Fruit fly (Drosophila melanogaster) whole organism, embryonic: ENCODE measurements around the gene CG45073.

Experiments used
- CG10543 ChIP-seq: fragments of 200-800 bp; sonication (Bioruptor generic); optimal IDR thresholded peaks from 3 replicates; lab custom pipeline; 2017; ENCODE audit warnings: missing biosample characterization, mild to moderate bottlenecking, missing genetic modification characterization, moderate library complexity
- CG10654 ChIP-seq: fragments of 200-800 bp; sonication (Bioruptor generic); optimal IDR thresholded peaks from 2 replicates; lab custom pipeline; 2016; ENCODE audit warnings: missing biosample characterization, missing genetic modification characterization
- CG11723 ChIP-seq: fragments of 200-800 bp; sonication (Bioruptor generic); optimal IDR thresholded peaks from 2 replicates; lab custom pipeline; 2017; ENCODE audit warnings: missing biosample characterization, mild to moderate bottlenecking, missing genetic modification characterization
- CG12769 ChIP-seq: fragments of 200-800 bp; sonication (Bioruptor generic); optimal IDR thresholded peaks from 2 replicates; lab custom pipeline; 2019; ENCODE audit warnings: missing biosample characterization, mild to moderate bottlenecking, missing genetic modification characterization, moderate library complexity
- CG12942 ChIP-seq: fragments of 200-800 bp; sonication (Bioruptor generic); optimal IDR thresholded peaks from 3 replicates; lab custom pipeline; 2016; ENCODE audit warnings: missing biosample characterization, missing genetic modification characterization
- CG14667 ChIP-seq: fragments of 200-800 bp; sonication (Bioruptor generic); IDR thresholded peaks from 2 replicates; pipeline ENCODE4 v1.3.6; 2022; ENCODE audit warnings: missing biosample characterization, missing genetic modification characterization
- CG18011 ChIP-seq: fragments of 200-800 bp; sonication (Bioruptor generic); optimal IDR thresholded peaks from 2 replicates; lab custom pipeline; 2017; ENCODE audit warnings: missing biosample characterization, missing genetic modification characterization, mild to moderate bottlenecking, moderate library complexity, missing genotype
- CG18764 ChIP-seq: fragments of 200-800 bp; sonication (Bioruptor generic); optimal IDR thresholded peaks from 3 replicates; lab custom pipeline; 2016; ENCODE audit warnings: missing biosample characterization, missing genetic modification characterization
- CG2199 ChIP-seq: fragments of 200-800 bp; sonication (Bioruptor generic); IDR thresholded peaks from 3 replicates; pipeline ENCODE4 v1.3.6; 2022; ENCODE audit warnings: missing biosample characterization, missing genetic modification characterization
- CG3726 ChIP-seq: fragments of 200-800 bp; sonication (Bioruptor generic); IDR thresholded peaks from 3 replicates; pipeline ENCODE4, ENCODE4 v1.3.6; 2022; ENCODE audit warnings: missing biosample characterization, missing genetic modification characterization
- CG3995 ChIP-seq: fragments of 200-800 bp; sonication (Bioruptor generic); optimal IDR thresholded peaks from 3 replicates; lab custom pipeline; 2016; ENCODE audit warnings: missing biosample characterization, missing genetic modification characterization
- CG4730 ChIP-seq: fragments of 200-800 bp; sonication (Bioruptor generic); IDR thresholded peaks from 2 replicates; pipeline ENCODE4 v1.3.6; 2022; ENCODE audit warnings: missing biosample characterization, missing genetic modification characterization
- CG6765 ChIP-seq: fragments of 200-800 bp; sonication (Bioruptor generic); optimal IDR thresholded peaks from 3 replicates; lab custom pipeline; 2017; ENCODE audit warnings: missing biosample characterization, mild to moderate bottlenecking, missing genetic modification characterization
- CG7556 ChIP-seq: fragments of 200-800 bp; sonication (Bioruptor generic); optimal IDR thresholded peaks from 2 replicates; lab custom pipeline; 2017; ENCODE audit warnings: missing biosample characterization, mild to moderate bottlenecking, missing genetic modification characterization
- CG8089 ChIP-seq: fragments of 200-800 bp; sonication (Bioruptor generic); optimal IDR thresholded peaks from 3 replicates; lab custom pipeline; 2016; ENCODE audit warnings: missing biosample characterization, missing genetic modification characterization
- CG9817 ChIP-seq: fragments of 200-800 bp; sonication (Bioruptor generic); optimal IDR thresholded peaks from 2 replicates; lab custom pipeline; 2018; ENCODE audit warnings: missing biosample characterization, mild to moderate bottlenecking, missing genetic modification characterization, moderate library complexity
- CHES-1-like ChIP-seq: fragments of 200-800 bp; sonication (Bioruptor generic); optimal IDR thresholded peaks from 2 replicates; lab custom pipeline; 2016; ENCODE audit warnings: missing biosample characterization, missing genetic modification characterization
- CkIIα-i1 ChIP-seq: fragments of 200-800 bp; sonication (Bioruptor generic); IDR thresholded peaks from 2 replicates; pipeline ENCODE4 v1.3.6; 2022; ENCODE audit warnings: missing biosample characterization, missing genetic modification characterization
- CrebB ChIP-seq: fragments of 200-800 bp; sonication (Bioruptor generic); optimal IDR thresholded peaks from 3 replicates; lab custom pipeline; 2018; ENCODE audit warnings: missing biosample characterization, mild to moderate bottlenecking, missing genetic modification characterization
- ERR ChIP-seq: fragments of 200-800 bp; sonication (Bioruptor generic); optimal IDR thresholded peaks from 2 replicates; lab custom pipeline; 2016; ENCODE audit warnings: missing biosample characterization, missing genetic modification characterization
- HLH4C ChIP-seq: fragments of 200-800 bp; sonication (Bioruptor generic); IDR thresholded peaks from 3 replicates; pipeline ENCODE4 v1.3.6; 2022; ENCODE audit warnings: missing biosample characterization, missing genetic modification characterization; ENCODE audit not compliant: partially characterized antibody
- Hand ChIP-seq: fragments of 200-800 bp; sonication (Bioruptor generic); optimal IDR thresholded peaks from 2 replicates; lab custom pipeline; 2017; ENCODE audit warnings: mild to moderate bottlenecking, missing biosample characterization, missing genetic modification reagents, missing genetic modification characterization
- Hey ChIP-seq: fragments of 200-800 bp; sonication (Bioruptor generic); optimal IDR thresholded peaks from 3 replicates; lab custom pipeline; 2018; ENCODE audit warnings: missing biosample characterization, mild to moderate bottlenecking, missing genetic modification characterization
- HmgD ChIP-seq: fragments of 200-800 bp; sonication (Bioruptor generic); optimal IDR thresholded peaks from 3 replicates; lab custom pipeline; 2016; ENCODE audit warnings: missing biosample characterization, missing genetic modification characterization
- Hr39 ChIP-seq: fragments of >200 bp; optimal IDR thresholded peaks from 2 replicates; lab custom pipeline; 2017
- Hr78 ChIP-seq, 2 experiments: fragments of 200-800 bp in 1 of 2; fragments of >200 bp in 1 of 2; sonication (Bioruptor generic) in 1 of 2; optimal IDR thresholded peaks; 2 replicates each; lab custom pipeline; 2017 to 2019; ENCODE audit warnings: missing biosample characterization in 2 of 2, missing genetic modification characterization in 2 of 2, mild to moderate bottlenecking in 1 of 2, moderate library complexity in 1 of 2
- Med ChIP-seq: fragments of 200-800 bp; sonication (Bioruptor generic); peaks from one replicate; lab custom pipeline; 2016; ENCODE audit warnings: missing biosample characterization, missing genetic modification characterization, mild to moderate bottlenecking, inconsistent platforms, moderate library complexity
- Nf-YC ChIP-seq: fragments of 200-800 bp; optimal IDR thresholded peaks from 3 replicates; lab custom pipeline; 2019; ENCODE audit warnings: missing biosample characterization, mild to moderate bottlenecking, missing genetic modification characterization, moderate library complexity
- Ptx1 ChIP-seq: fragments of 200-800 bp; sonication (Bioruptor generic); IDR thresholded peaks from 2 replicates; pipeline ENCODE4 v1.3.6; 2022; ENCODE audit warnings: missing biosample characterization, missing genetic modification characterization
- Side ChIP-seq: fragments of 200-800 bp; sonication (Bioruptor generic); optimal IDR thresholded peaks from 2 replicates; lab custom pipeline; 2016; ENCODE audit warnings: missing biosample characterization, missing genetic modification characterization
- Sin3A ChIP-seq: fragments of >200 bp; optimal IDR thresholded peaks from 2 replicates; lab custom pipeline; 2018
- Spps ChIP-seq: fragments of 200-800 bp; sonication (Bioruptor generic); optimal IDR thresholded peaks from 2 replicates; lab custom pipeline; 2018; ENCODE audit warnings: missing biosample characterization, mild to moderate bottlenecking, missing genetic modification characterization
- Sry-β ChIP-seq: fragments of 200-800 bp; sonication (Bioruptor generic); optimal IDR thresholded peaks from 2 replicates; lab custom pipeline; 2018; ENCODE audit warnings: missing biosample characterization, mild to moderate bottlenecking, missing genetic modification characterization, moderate library complexity
- Usf ChIP-seq: fragments of 200-800 bp; sonication (Bioruptor generic); optimal IDR thresholded peaks from 2 replicates; lab custom pipeline; 2017; ENCODE audit warnings: missing genotype, missing biosample characterization, missing genetic modification characterization
- Vsx1 ChIP-seq: fragments of 200-800 bp; sonication (Bioruptor generic); optimal IDR thresholded peaks from 2 replicates; lab custom pipeline; 2017; ENCODE audit warnings: missing biosample characterization, mild to moderate bottlenecking, missing genetic modification characterization, missing genetic modification reagents
- amos ChIP-seq: fragments of 200-800 bp; sonication (Bioruptor generic); IDR thresholded peaks from 2 replicates; pipeline ENCODE4 v1.3.6; 2022; ENCODE audit warnings: missing biosample characterization, missing genetic modification characterization; ENCODE audit not compliant: partially characterized antibody
- az2 ChIP-seq: fragments of 200-800 bp; sonication (Bioruptor generic); optimal IDR thresholded peaks from 3 replicates; lab custom pipeline; 2016; ENCODE audit warnings: missing biosample characterization, missing genetic modification characterization
- bsh ChIP-seq, 2 experiments: fragments of 200-800 bp; sonication (Bioruptor generic); optimal IDR thresholded peaks; 2 replicates each; lab custom pipeline; 2017 to 2018; ENCODE audit warnings: mild to moderate bottlenecking in 2 of 2, missing biosample characterization in 2 of 2, missing genetic modification characterization in 2 of 2, moderate library complexity in 1 of 2
- chinmo ChIP-seq: fragments of 200-800 bp; sonication (Bioruptor generic); IDR thresholded peaks from 4 replicates; pipeline ENCODE4 v1.3.6; 2022; ENCODE audit warnings: missing biosample characterization, missing genetic modification characterization; ENCODE audit not compliant: partially characterized antibody
- croc ChIP-seq: fragments of 200-800 bp; sonication (Bioruptor generic); conservative IDR thresholded peaks from 3 replicates; pipeline ENCODE4 v1.3.6; 2022; ENCODE audit warnings: missing biosample characterization, missing genetic modification characterization
- eve ChIP-seq, 2 experiments: fragments of >200 bp; optimal IDR thresholded peaks; 2 replicates each; lab custom pipeline; 2017; ENCODE audit warnings: missing biosample characterization in 2 of 2, missing genetic modification characterization in 2 of 2
- fd64A ChIP-seq: fragments of 200-800 bp; sonication (Bioruptor generic); optimal IDR thresholded peaks from 3 replicates; lab custom pipeline; 2018; ENCODE audit warnings: missing biosample characterization, mild to moderate bottlenecking, missing genetic modification characterization
- ftz-f1 ChIP-seq: fragments of 200-800 bp; sonication (Bioruptor generic); optimal IDR thresholded peaks from 2 replicates; lab custom pipeline; 2016; ENCODE audit warnings: missing biosample characterization, missing genetic modification characterization
- jumu ChIP-seq: fragments of 200-800 bp; sonication (Bioruptor generic); optimal IDR thresholded peaks from 3 replicates; lab custom pipeline; 2016; ENCODE audit warnings: missing biosample characterization, missing genetic modification characterization
- odd ChIP-seq: fragments of 200-800 bp; sonication (Bioruptor generic); optimal IDR thresholded peaks from 2 replicates; lab custom pipeline; 2017; ENCODE audit warnings: missing biosample characterization, mild to moderate bottlenecking, missing genetic modification characterization
- otp ChIP-seq: fragments of 200-800 bp; sonication (Bioruptor generic); IDR thresholded peaks from 3 replicates; pipeline ENCODE4, ENCODE4 v1.3.6; 2022; ENCODE audit warnings: missing biosample characterization, missing genetic modification characterization
- ro ChIP-seq: fragments of 200-800 bp; sonication (Bioruptor generic); IDR thresholded peaks from 2 replicates; pipeline ENCODE4 v1.3.6; 2022; ENCODE audit warnings: missing biosample characterization, missing genetic modification characterization
- schlank ChIP-seq: fragments of 200-800 bp; sonication (Bioruptor generic); optimal IDR thresholded peaks from 2 replicates; lab custom pipeline; 2018; ENCODE audit warnings: missing biosample characterization, mild to moderate bottlenecking, missing genetic modification characterization
- seq ChIP-seq: fragments of 200-800 bp; sonication (Bioruptor generic); IDR thresholded peaks from 2 replicates; pipeline ENCODE4 v1.3.6; 2022; ENCODE audit warnings: missing biosample characterization, missing genetic modification characterization
- shn ChIP-seq: fragments of 200-800 bp; sonication (Bioruptor generic); optimal IDR thresholded peaks from 3 replicates; lab custom pipeline; 2016; ENCODE audit warnings: missing biosample characterization, missing genetic modification characterization
- tup ChIP-seq: fragments of 200-800 bp; sonication (Bioruptor generic); optimal IDR thresholded peaks from 2 replicates; lab custom pipeline; 2016; ENCODE audit warnings: missing biosample characterization, mild to moderate bottlenecking, missing genetic modification characterization, moderate library complexity
- wdn ChIP-seq: fragments of 200-800 bp; sonication (Bioruptor generic); IDR thresholded peaks from 2 replicates; pipeline ENCODE4 v1.3.6; 2022; ENCODE audit warnings: missing biosample characterization, missing genetic modification characterization
- yki ChIP-seq: fragments of >200 bp; optimal IDR thresholded peaks from 3 replicates; lab custom pipeline; 2018

CG45073 gene

dm6 chr3R:30153864-30154263, 29.3 kb upstream of the CG45073 start (continued):
- TF ChIP-seq CG7556 (GFP tag; lab: Kevin White, UChicago) (no peak), CG6765 (GFP tag; lab: Kevin White, UChicago) (no peak), CG3726 (GFP tag; lab: Robert Waterston, UW) (no peak), CG12942 (GFP tag; lab: Kevin White, UChicago) (no peak), shn (GFP tag; lab: Kevin White, UChicago) (no peak), croc (GFP tag; lab: Robert Waterston, UW) (no peak), Spps (tag; lab: Kevin White, UChicago) (no peak), seq (GFP tag; lab: Robert Waterston, UW) (no peak), otp (GFP tag; lab: Robert Waterston, UW) (no peak), jumu (no peak), Side (GFP tag; lab: Kevin White, UChicago) (no peak), Vsx1 (GFP tag; lab: Kevin White, UChicago) (no peak), Sin3A (lab: Kevin White, UChicago) (no peak), eve (GFP tag; optimal IDR thresholded peaks at IDR 0.05; lab: Kevin White, UChicago) (no peak), odd (GFP tag; lab: Kevin White, UChicago) (no peak), wdn (no peak), CG3995 (no peak), ftz-f1 (GFP tag; lab: Kevin White, UChicago) (no peak), CG18764 (GFP tag; lab: Kevin White, UChicago) (no peak), HmgD (peak; percentile 3), CG10543 (GFP tag; lab: Kevin White, UChicago) (no peak), Usf (GFP tag; lab: Kevin White, UChicago) (no peak), ro (no peak), az2 (no peak), CG18011 (GFP tag; lab: Kevin White, UChicago) (peak; percentile 55), Med (GFP tag; lab: Kevin White, UChicago) (peak; percentile 36), CG9817 (tag; lab: Kevin White, UChicago) (no peak), Hand (no peak), chinmo (no peak), Hey (tag; lab: Kevin White, UChicago) (no peak), CG8089 (no peak), CkIIα-i1 (GFP tag; lab: Robert Waterston, UW) (no peak), CG2199 (peak; percentile 90), yki (lab: Kevin White, UChicago) (no peak), tup (GFP tag; lab: Kevin White, UChicago) (no peak), CG4730 (no peak), Sry-β (GFP tag; lab: Kevin White, UChicago) (no peak), Hr78 (GFP tag; optimal IDR thresholded peaks at IDR 0.05; lab: Kevin White, UChicago) (peak in 1 of 2 experiments; percentile 17), fd64A (GFP tag; lab: Kevin White, UChicago) (no peak), CG11723 (no peak), Ptx1 (GFP tag; lab: Robert Waterston, UW) (no peak), CG12769 (tag; lab: Kevin White, UChicago) (no peak), bsh (GFP tag; optimal IDR thresholded peaks at IDR 0.05; lab: Kevin White, UChicago) (no peak), schlank (tag; lab: Kevin White, UChicago) (no peak), CG14667 (GFP tag; lab: Robert Waterston, UW) (no peak), Nf-YC (no peak), CHES-1-like (GFP tag; lab: Kevin White, UChicago) (no peak), HLH4C (GFP tag; lab: Robert Waterston, UW) (peak; percentile 30; the same call in 1 of the 3 replicates), CrebB (tag; lab: Kevin White, UChicago) (no peak), ERR (GFP tag; lab: Kevin White, UChicago) (no peak), CG10654 (GFP tag; lab: Kevin White, UChicago) (no peak), amos (peak; percentile 18; the same call in 1 of the 2 replicates), Hr39 (lab: Kevin White, UChicago) (no peak)
